Fruit fly (Drosophila melanogaster) whole organism, embryonic: ENCODE data around the gene CG13640.
A peak's percentile ranks its signal among the peaks of the same experiment; 100 is the strongest.

Experiments used
- CG11695 ChIP-seq: fragments of 200-800 bp; sonication (Bioruptor generic); IDR thresholded peaks from 3 replicates; pipeline ENCODE4 v1.3.6; 2022; ENCODE audit warnings: missing biosample characterization, missing genetic modification characterization
- CG1233 ChIP-seq: fragments of 200-800 bp; sonication (Bioruptor generic); optimal IDR thresholded peaks from 4 replicates; lab custom pipeline; 2018; ENCODE audit warnings: missing biosample characterization, mild to moderate bottlenecking, missing genetic modification characterization
- CG13287 ChIP-seq: fragments of 200-800 bp; sonication (Bioruptor generic); IDR thresholded peaks from 2 replicates; pipeline ENCODE4 v1.3.6; 2022; ENCODE audit warnings: missing biosample characterization, missing genetic modification characterization; ENCODE audit not compliant: partially characterized antibody
- CG14710 ChIP-seq: fragments of 200-800 bp; sonication (Bioruptor generic); optimal IDR thresholded peaks from 3 replicates; lab custom pipeline; 2019; ENCODE audit warnings: missing biosample characterization, mild to moderate bottlenecking, missing genetic modification characterization, moderate library complexity
- CG15696 ChIP-seq: fragments of 200-800 bp; sonication (Bioruptor generic); optimal IDR thresholded peaks from 2 replicates; lab custom pipeline; 2019; ENCODE audit warnings: missing biosample characterization, mild to moderate bottlenecking, missing genetic modification characterization, moderate library complexity
- CG1647 ChIP-seq: fragments of 200-800 bp; sonication (Bioruptor generic); optimal IDR thresholded peaks from 3 replicates; lab custom pipeline; 2016; ENCODE audit warnings: missing biosample characterization, missing genetic modification characterization
- CG17186 ChIP-seq: fragments of 200-800 bp; sonication (Bioruptor generic); optimal IDR thresholded peaks from 3 replicates; lab custom pipeline; 2017; ENCODE audit warnings: missing biosample characterization, missing genetic modification reagents, missing genetic modification characterization
- CG33557 ChIP-seq: fragments of 200-800 bp; sonication (Bioruptor generic); optimal IDR thresholded peaks from 2 replicates; lab custom pipeline; 2019; ENCODE audit warnings: missing biosample characterization, mild to moderate bottlenecking, missing genetic modification characterization, moderate library complexity
- CG3407 ChIP-seq: fragments of 200-800 bp; sonication (Bioruptor generic); optimal IDR thresholded peaks from 2 replicates; lab custom pipeline; 2018; ENCODE audit warnings: missing biosample characterization, mild to moderate bottlenecking, missing genetic modification characterization
- CG3847 ChIP-seq: fragments of 200-800 bp; sonication (Bioruptor generic); IDR thresholded peaks from 2 replicates; pipeline ENCODE4 v1.3.6; 2022; ENCODE audit warnings: missing biosample characterization, missing genetic modification characterization
- CG3995 ChIP-seq: fragments of 200-800 bp; sonication (Bioruptor generic); optimal IDR thresholded peaks from 3 replicates; lab custom pipeline; 2016; ENCODE audit warnings: missing biosample characterization, missing genetic modification characterization
- CG4707 ChIP-seq: fragments of 200-800 bp; sonication (Bioruptor generic); optimal IDR thresholded peaks from 2 replicates; lab custom pipeline; 2018; ENCODE audit warnings: missing biosample characterization, mild to moderate bottlenecking, missing genetic modification characterization, moderate library complexity
- CG4730 ChIP-seq: fragments of 200-800 bp; sonication (Bioruptor generic); IDR thresholded peaks from 2 replicates; pipeline ENCODE4 v1.3.6; 2022; ENCODE audit warnings: missing biosample characterization, missing genetic modification characterization
- CG7357 ChIP-seq: fragments of 200-800 bp; sonication (Bioruptor generic); IDR thresholded peaks from 3 replicates; pipeline ENCODE4 v1.3.6; 2022; ENCODE audit warnings: missing biosample characterization, missing genetic modification characterization
- CG7839 ChIP-seq: fragments of 200-800 bp; sonication (Bioruptor generic); optimal IDR thresholded peaks from 3 replicates; lab custom pipeline; 2018; ENCODE audit warnings: missing biosample characterization, mild to moderate bottlenecking, missing genetic modification characterization, moderate library complexity
- CTCF ChIP-seq: fragments of 200-800 bp; sonication (Bioruptor generic); optimal IDR thresholded peaks from 2 replicates; lab custom pipeline; 2017; ENCODE audit warnings: missing biosample characterization, mild to moderate bottlenecking, missing genetic modification characterization, moderate library complexity
- Ets65A ChIP-seq: fragments of 200-800 bp; sonication (Bioruptor generic); peaks from one replicate; lab custom pipeline; 2016; ENCODE audit warnings: missing biosample characterization, missing genetic modification characterization
- HLH4C ChIP-seq: fragments of 200-800 bp; sonication (Bioruptor generic); IDR thresholded peaks from 3 replicates; pipeline ENCODE4 v1.3.6; 2022; ENCODE audit warnings: missing biosample characterization, missing genetic modification characterization; ENCODE audit not compliant: partially characterized antibody
- Max ChIP-seq: fragments of 200-800 bp; sonication (Bioruptor generic); optimal IDR thresholded peaks from 2 replicates; lab custom pipeline; 2016; ENCODE audit warnings: missing biosample characterization, mild to moderate bottlenecking, missing genetic modification characterization
- Nf-YA ChIP-seq: fragments of 200-800 bp; sonication (Bioruptor generic); IDR thresholded peaks from 2 replicates; pipeline ENCODE4 v1.3.6; 2022; ENCODE audit warnings: missing biosample characterization, missing genetic modification characterization
- Oli ChIP-seq: fragments of 200-800 bp; sonication (Bioruptor generic); optimal IDR thresholded peaks from 2 replicates; lab custom pipeline; 2018; ENCODE audit warnings: missing biosample characterization, mild to moderate bottlenecking, missing genetic modification characterization, moderate library complexity
- Poxn ChIP-seq: fragments of 200-800 bp; sonication (Bioruptor generic); IDR thresholded peaks from 2 replicates; pipeline ENCODE4 v1.3.6; 2022; ENCODE audit warnings: missing biosample characterization, missing genetic modification characterization
- Scr ChIP-seq: fragments of 200-800 bp; sonication (Bioruptor generic); IDR thresholded peaks from 2 replicates; pipeline ENCODE4 v1.3.6; 2022; ENCODE audit warnings: missing biosample characterization, missing genetic modification characterization; ENCODE audit not compliant: partially characterized antibody
- ap ChIP-seq: fragments of 200-800 bp; sonication (Bioruptor generic); IDR thresholded peaks from 2 replicates; pipeline ENCODE4 v1.3.6; 2022; ENCODE audit warnings: missing biosample characterization, missing genetic modification characterization
- bcd ChIP-seq: fragments of 200-800 bp; sonication (Bioruptor generic); optimal IDR thresholded peaks from 2 replicates; lab custom pipeline; 2017; ENCODE audit warnings: missing biosample characterization, mild to moderate bottlenecking, missing genetic modification characterization
- bigmax ChIP-seq: fragments of 200-800 bp; sonication (Bioruptor generic); optimal IDR thresholded peaks from 2 replicates; lab custom pipeline; 2018; ENCODE audit warnings: missing biosample characterization, mild to moderate bottlenecking, missing genetic modification characterization
- chinmo ChIP-seq: fragments of 200-800 bp; sonication (Bioruptor generic); IDR thresholded peaks from 4 replicates; pipeline ENCODE4 v1.3.6; 2022; ENCODE audit warnings: missing biosample characterization, missing genetic modification characterization; ENCODE audit not compliant: partially characterized antibody
- da ChIP-seq: fragments of 200-800 bp; sonication (Bioruptor generic); optimal IDR thresholded peaks from 2 replicates; lab custom pipeline; 2016; ENCODE audit warnings: missing biosample characterization, missing genetic modification characterization
- esg ChIP-seq: fragments of 200-800 bp; sonication (Bioruptor generic); conservative IDR thresholded peaks from 2 replicates; pipeline ENCODE4 v1.3.6; 2022; ENCODE audit warnings: missing biosample characterization, missing genetic modification characterization
- hb ChIP-seq: fragments of 200-800 bp; sonication (Bioruptor generic); IDR thresholded peaks from 3 replicates; pipeline ENCODE4 v1.3.6; 2022; ENCODE audit warnings: missing biosample characterization, missing genetic modification characterization; ENCODE audit not compliant: partially characterized antibody
- lov ChIP-seq, 2 experiments: fragments of 200-800 bp in 1 of 2; fragments of >200 bp in 1 of 2; sonication (Bioruptor generic) in 1 of 2; IDR thresholded peaks in 1 of 2; optimal IDR thresholded peaks in 1 of 2; 2 replicates in 1 of 2; 3 replicates in 1 of 2; pipeline versions ENCODE4 v1.3.6 to Lab custom; 2017 to 2022; ENCODE audit warnings: missing biosample characterization in 1 of 2, missing genetic modification characterization in 1 of 2
- nerfin-2 ChIP-seq: fragments of 200-800 bp; sonication (Bioruptor generic); IDR thresholded peaks from 2 replicates; pipeline ENCODE4 v1.3.6; 2022; ENCODE audit warnings: missing biosample characterization, missing genetic modification characterization; ENCODE audit not compliant: partially characterized antibody
- org-1 ChIP-seq: fragments of 200-800 bp; sonication (Bioruptor generic); optimal IDR thresholded peaks from 2 replicates; lab custom pipeline; 2017; ENCODE audit warnings: missing biosample characterization, missing genetic modification characterization
- pan ChIP-seq, 4 experiments: fragments of >200 bp in 3 of 4; fragments of 200-800 bp in 1 of 4; sonication (Bioruptor generic) in 1 of 4; optimal IDR thresholded peaks in 3 of 4; IDR thresholded peaks in 1 of 4; 2 replicates each; pipeline versions ENCODE4 v1.3.6 to Lab custom; 2017 to 2022; ENCODE audit warnings: missing biosample characterization in 2 of 4, missing genetic modification characterization in 2 of 4, mixed read lengths in 1 of 4
- sisA ChIP-seq: fragments of 200-800 bp; sonication (Bioruptor generic); IDR thresholded peaks from 2 replicates; pipeline ENCODE4 v1.3.6; 2022; ENCODE audit warnings: missing biosample characterization, missing genetic modification characterization
- tna ChIP-seq: fragments of 200-800 bp; sonication (Bioruptor generic); IDR thresholded peaks from 2 replicates; pipeline ENCODE4 v1.3.6; 2022; ENCODE audit warnings: missing biosample characterization, missing genetic modification characterization; ENCODE audit not compliant: partially characterized antibody
- unc-4 ChIP-seq: fragments of 200-800 bp; sonication (Bioruptor generic); IDR thresholded peaks from 2 replicates; pipeline ENCODE4 v1.3.6; 2022; ENCODE audit warnings: missing biosample characterization, missing genetic modification characterization; ENCODE audit not compliant: partially characterized antibody
- vvl ChIP-seq: fragments of 200-800 bp; sonication (Bioruptor generic); IDR thresholded peaks from 2 replicates; pipeline ENCODE4 v1.3.6; 2022; ENCODE audit warnings: missing biosample characterization, missing genetic modification characterization

The CG13640 gene

DNA sequence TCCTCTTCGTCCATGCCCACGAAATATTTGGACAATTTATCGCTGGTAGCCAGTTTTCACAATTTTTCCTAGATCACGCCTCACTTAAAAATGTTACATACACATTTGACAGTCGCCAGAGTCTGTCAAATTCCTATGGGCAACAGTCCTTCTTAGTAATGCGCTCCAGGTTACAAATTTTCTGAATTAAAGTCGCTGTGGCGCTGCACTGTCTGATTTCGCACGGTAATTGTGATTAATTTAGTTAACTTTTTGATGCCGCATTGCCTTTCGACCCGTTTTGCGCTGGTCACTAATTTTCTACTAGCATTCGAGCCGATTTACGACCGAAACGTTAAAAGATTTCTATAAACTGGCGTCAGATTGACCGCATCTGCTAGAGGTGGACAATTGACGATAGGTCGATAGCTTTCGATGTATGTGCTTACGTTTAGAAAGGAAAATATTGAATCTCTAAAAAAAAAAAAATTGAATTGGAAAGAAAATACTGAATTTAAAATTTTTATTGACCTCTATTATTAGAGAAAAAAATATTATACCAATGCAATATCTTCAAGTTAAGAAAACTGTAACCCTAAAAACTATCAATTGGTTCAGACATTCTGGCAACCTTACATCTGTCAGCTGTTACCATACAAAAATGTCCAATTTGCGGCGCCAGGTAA lies 48.2 kb downstream of the CG13640 start, which contains the start of the genes lili and CG34150 (continued):
- TF ChIP-seq bigmax (GFP tag; lab: Kevin White, UChicago) (no peak), lov (optimal IDR thresholded peaks at IDR 0.05; lab: Kevin White, UChicago) (no peak), lov (GFP tag; IDR thresholded peaks at IDR 0.05; lab: Robert Waterston, UW) (no peak), CG1647 (GFP tag; lab: Kevin White, UChicago) (peak; percentile 64), CG7839 (tag; lab: Kevin White, UChicago) (peak; percentile 74), chinmo (GFP tag; lab: Robert Waterston, UW) (no peak), CG3847 (GFP tag; lab: Robert Waterston, UW) (peak; percentile 89), ap (GFP tag; lab: Robert Waterston, UW) (0 out of 2 replicates have a peak, but pooled peaks have one; percentile 18), Nf-YA (GFP tag; lab: Robert Waterston, UW) (peak; percentile 50; the same call in 1 of the 2 replicates), CG11695 (GFP tag; lab: Robert Waterston, UW) (no peak), CG15696 (tag; lab: Kevin White, UChicago) (peak; percentile 82), Oli (tag; lab: Kevin White, UChicago) (peak; percentile 50), CG3407 (GFP tag; lab: Kevin White, UChicago) (peak; percentile 13), CTCF (peak; percentile 38), Scr (GFP tag; lab: Robert Waterston, UW) (peak; percentile 84), CG3995 (GFP tag; lab: Kevin White, UChicago) (peak; percentile 23), org-1 (GFP tag; lab: Kevin White, UChicago) (no peak), vvl (GFP tag; lab: Robert Waterston, UW) (peak; percentile 85), HLH4C (GFP tag; lab: Robert Waterston, UW) (peak; percentile 71; the same call in 2 of the 3 replicates), CG14710 (tag; lab: Kevin White, UChicago) (peak; percentile 91), CG1233 (peak; percentile 64), unc-4 (GFP tag; lab: Robert Waterston, UW) (peak; percentile 89), CG33557 (peak; percentile 76), pan (optimal IDR thresholded peaks at IDR 0.05; lab: Kevin White, UChicago) (no peak), pan (GFP tag; optimal IDR thresholded peaks at IDR 0.05 in 1 of 2, IDR thresholded peaks at IDR 0.05 in 1 of 2) (peak in 1 of 2 experiments; percentile 67), CG7357 (peak; percentile 44; the same call in 1 of the 3 replicates), CG4707 (GFP tag; lab: Kevin White, UChicago) (no peak), CG4730 (peak; percentile 60), esg (GFP tag; lab: Robert Waterston, UW) (peak; percentile 64), sisA (GFP tag; lab: Robert Waterston, UW) (peak; percentile 62), hb (peak; percentile 67; the same call in 1 of the 3 replicates), Poxn (GFP tag; lab: Robert Waterston, UW) (no peak), Ets65A (peak; percentile 90), da (GFP tag; lab: Kevin White, UChicago) (peak; percentile 22), nerfin-2 (GFP tag; lab: Robert Waterston, UW) (no peak), Max (GFP tag; lab: Kevin White, UChicago) (peak; percentile 79), CG17186 (GFP tag; lab: Kevin White, UChicago) (peak; percentile 19), bcd (GFP tag; lab: Kevin White, UChicago) (peak; percentile 53), tna (peak; percentile 16; the same call in 1 of the 2 replicates), CG13287 (GFP tag; lab: Robert Waterston, UW) (peak; percentile 88)
